Worm (Caenorhabditis elegans) whole organism, L4 larva: Measurements from ENCODE around the gene Y54G2A.48.

Experiments used
- ceh-20 ChIP-seq: fragments of 200-800 bp; sonication (Bioruptor generic); IDR thresholded peaks from 2 replicates; pipeline ENCODE4 v1.3.6; 2022; ENCODE audit warnings: missing genetic modification reagents, missing genetic modification characterization, missing compliant biosample characterization
- ceh-82 ChIP-seq: sonication (generic microtip); optimal IDR thresholded peaks from 2 replicates; lab custom pipeline; 2017; ENCODE audit warnings: missing biosample characterization, missing genetic modification characterization
- mdl-1 ChIP-seq, 2 experiments: fragments of 150-350 bp in 1 of 2; sonication (generic microtip) in 1 of 2; optimal IDR thresholded peaks; 2 replicates each; lab custom pipeline; 2014 to 2017; ENCODE audit warnings: missing biosample characterization in 2 of 2, missing genetic modification characterization in 2 of 2
- mep-1 ChIP-seq: fragments of 150-350 bp; sonication (generic microtip); optimal IDR thresholded peaks from 3 replicates; lab custom pipeline; 2014; ENCODE audit warnings: missing biosample characterization, missing genetic modification characterization
- mes-2 ChIP-seq: sonication (generic microtip); optimal IDR thresholded peaks from 2 replicates; lab custom pipeline; 2016; ENCODE audit warnings: missing genotype, mild to moderate bottlenecking, missing genetic modification characterization, missing compliant biosample characterization; ENCODE audit not compliant: poor library complexity, severe bottlenecking
- nhr-10 ChIP-seq: fragments of 150-350 bp; optimal IDR thresholded peaks from 2 replicates; lab custom pipeline; 2014; ENCODE audit warnings: missing biosample characterization, missing genetic modification characterization
- rbr-2 ChIP-seq: sonication (generic microtip); optimal IDR thresholded peaks from 2 replicates; lab custom pipeline; 2016; ENCODE audit warnings: missing genotype, missing genetic modification characterization, missing compliant biosample characterization
- unc-62 ChIP-seq, 3 experiments: fragments of 150-350 bp in 1 of 3; sonication (generic microtip); optimal IDR thresholded peaks in 2 of 3; peaks in 1 of 3; 1 replicate in 1 of 3; 2 replicates in 2 of 3; lab custom pipeline; 2014 to 2017; ENCODE audit warnings: missing biosample characterization in 3 of 3, missing genetic modification characterization in 3 of 3, missing genetic modification reagents in 3 of 3, missing genotype in 1 of 3

DNA sequence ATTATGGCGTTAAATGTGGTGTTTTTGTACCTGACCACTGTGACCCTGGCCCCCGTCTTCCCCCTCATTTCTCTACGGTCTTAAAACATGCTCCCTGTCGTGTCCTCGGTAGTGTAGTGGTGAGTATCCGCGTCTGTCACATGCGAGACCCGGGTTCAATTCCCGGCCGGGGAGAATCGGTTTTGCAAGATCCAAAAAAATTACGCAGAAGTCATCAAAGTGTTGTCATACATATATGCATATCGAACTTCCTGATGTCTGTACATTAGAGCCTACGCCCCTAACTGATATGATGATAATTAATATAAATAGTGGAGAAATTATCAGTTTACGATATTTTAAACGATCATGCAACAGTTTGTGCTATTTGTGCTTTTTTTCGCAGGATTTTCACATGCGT lies 27.0 kb downstream of the Y54G2A.48 start, which contains the start of gene Y54G2A.45:
- TF ChIP-seq ceh-82 (tag; lab: Kevin White, UChicago) (no peak), ceh-20 (GFP tag; lab: Robert Waterston, UW) (peak; percentile 65), mdl-1 (tag; optimal IDR thresholded peaks at IDR 0.05; lab: Kevin White, UChicago) (peak in 1 of 2 experiments; percentile 32), nhr-10 (tag; lab: Kevin White, UChicago) (no peak), rbr-2 (tag; lab: Kevin White, UChicago) (peak; percentile 51), mep-1 (tag; lab: Kevin White, UChicago) (peak; percentile 78), unc-62 (GFP tag; optimal IDR thresholded peaks at IDR 0.05 in 1 of 2; lab: Kevin White, UChicago) (no peak), unc-62 (tag; optimal IDR thresholded peaks at IDR 0.05; lab: Kevin White, UChicago) (no peak), mes-2 (peak; percentile 77)
